Worm (Caenorhabditis elegans) whole organism, L4 larva: ENCODE data around the gene npr-28.

Source experiments
- F49E8.2 ChIP-seq: sonication (generic microtip); optimal IDR thresholded peaks from 2 replicates; lab custom pipeline; 2016; ENCODE audit warnings: missing compliant biosample characterization, mild to moderate bottlenecking, missing genetic modification characterization, borderline replicate concordance
- ZK546.5 ChIP-seq, 2 experiments: sonication (generic microtip); optimal IDR thresholded peaks; 2 replicates each; lab custom pipeline; 2017; ENCODE audit warnings: missing biosample characterization in 2 of 2, missing genetic modification characterization in 2 of 2
- aly-2 ChIP-seq: sonication (generic microtip); optimal IDR thresholded peaks from 2 replicates; lab custom pipeline; 2018; ENCODE audit warnings: missing biosample characterization, missing genetic modification characterization
- ama-1 ChIP-seq: fragments of 150-350 bp; optimal IDR thresholded peaks from 2 replicates; lab custom pipeline; 2014; ENCODE audit warnings: inconsistent platforms, mixed read lengths
- ceh-20 ChIP-seq: fragments of 200-800 bp; sonication (Bioruptor generic); IDR thresholded peaks from 2 replicates; pipeline ENCODE4 v1.3.6; 2022; ENCODE audit warnings: missing genetic modification reagents, missing genetic modification characterization, missing compliant biosample characterization
- ceh-28 ChIP-seq: fragments of 150-350 bp; optimal IDR thresholded peaks from 2 replicates; lab custom pipeline; 2014; ENCODE audit warnings: missing biosample characterization, missing genetic modification reagents, missing genetic modification characterization
- ceh-82 ChIP-seq: sonication (generic microtip); optimal IDR thresholded peaks from 2 replicates; lab custom pipeline; 2017; ENCODE audit warnings: missing biosample characterization, missing genetic modification characterization
- nhr-11 ChIP-seq: fragments of 150-350 bp; optimal IDR thresholded peaks from 2 replicates; lab custom pipeline; 2014; ENCODE audit warnings: missing biosample characterization, missing genetic modification characterization
- pha-4 ChIP-seq, 2 experiments: fragments of 150-350 bp in 1 of 2; fragments of 200-800 bp in 1 of 2; sonication (Bioruptor generic) in 1 of 2; IDR thresholded peaks in 1 of 2; optimal IDR thresholded peaks in 1 of 2; 2 replicates each; pipeline versions ENCODE4 v1.3.6 to Lab custom; 2014 to 2022; ENCODE audit warnings: missing genetic modification characterization in 2 of 2, missing genetic modification reagents in 2 of 2, missing biosample characterization in 1 of 2, missing compliant biosample characterization in 1 of 2
- unc-62 ChIP-seq, 3 experiments: fragments of 150-350 bp in 1 of 3; sonication (generic microtip); optimal IDR thresholded peaks in 2 of 3; peaks in 1 of 3; 1 replicate in 1 of 3; 2 replicates in 2 of 3; lab custom pipeline; 2014 to 2017; ENCODE audit warnings: missing biosample characterization in 3 of 3, missing genetic modification characterization in 3 of 3, missing genetic modification reagents in 3 of 3, missing genotype in 1 of 3

DNA sequence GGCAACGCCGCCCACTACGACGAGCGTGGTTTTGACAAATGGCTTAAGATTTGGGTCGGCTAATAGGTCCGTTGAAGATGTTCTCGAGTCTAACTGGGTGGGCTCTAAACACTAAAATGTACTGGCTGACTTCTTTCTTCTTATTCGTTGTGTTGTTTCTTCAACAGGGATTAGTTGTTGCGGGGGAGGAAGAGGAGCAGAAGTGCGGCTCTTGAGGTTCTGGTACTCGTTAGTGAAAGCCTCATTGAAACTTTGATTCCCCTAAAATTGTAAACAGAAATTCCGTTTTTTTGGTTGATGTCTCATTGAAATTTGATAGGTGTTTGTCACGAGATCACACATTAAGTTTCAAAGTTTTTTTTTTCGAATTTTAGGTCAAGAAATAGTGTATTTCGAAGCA lies 40.1 kb downstream of the npr-28 start:
- TF ChIP-seq ZK546.5 (tag; optimal IDR thresholded peaks at IDR 0.05; lab: Kevin White, UChicago) (no peak), ama-1 (lab: Kevin White, UChicago) (no peak), ceh-82 (tag; lab: Kevin White, UChicago) (no peak), F49E8.2 (tag; lab: Kevin White, UChicago) (no peak), ceh-20 (GFP tag; lab: Robert Waterston, UW) (no peak), ceh-28 (tag; lab: Kevin White, UChicago) (no peak), nhr-11 (no peak), unc-62 (GFP tag; optimal IDR thresholded peaks at IDR 0.05 in 1 of 2; lab: Kevin White, UChicago) (no peak), unc-62 (tag; optimal IDR thresholded peaks at IDR 0.05; lab: Kevin White, UChicago) (no peak), pha-4 (GFP tag; IDR thresholded peaks at IDR 0.05; lab: Robert Waterston, UW) (no peak), pha-4 (tag; optimal IDR thresholded peaks at IDR 0.05; lab: Kevin White, UChicago) (no peak), aly-2 (no peak)
